Worm (Caenorhabditis elegans): ENCODE data around the gene T28A11.2.

DNA sequence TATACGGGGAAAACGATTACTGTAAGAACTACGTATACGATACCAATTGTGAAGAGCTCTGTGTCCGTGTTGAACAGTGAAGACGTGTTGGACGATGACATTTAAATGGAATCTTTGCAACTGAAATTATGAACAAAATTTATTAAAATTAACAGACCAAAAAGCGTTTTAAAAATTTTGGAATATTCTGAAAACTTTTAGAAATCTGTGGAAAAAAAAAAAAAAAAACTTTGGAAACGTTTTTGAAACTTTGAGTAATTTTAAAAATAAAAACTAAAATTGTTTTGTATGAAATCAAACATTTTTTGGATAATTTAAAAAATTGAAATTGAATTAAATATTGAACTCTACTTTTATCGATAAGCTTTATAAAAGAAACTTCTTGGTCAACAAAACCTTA is 24.1 kb upstream of the T28A11.2 start, which contains the start of gene srt-63:
- TF ChIP-seq madf-2 (tag; optimal IDR thresholded peaks at IDR 0.05) (no peak), ceh-22 (tag; optimal IDR thresholded peaks at IDR 0.05) (no peak), ama-1 (optimal IDR thresholded peaks at IDR 0.05) (no peak), lin-11 (tag; optimal IDR thresholded peaks at IDR 0.05) (no peak), pha-4 (tag; optimal IDR thresholded peaks at IDR 0.05) (no peak), elt-4 (tag; optimal IDR thresholded peaks at IDR 0.05) (no peak), sox-2 (GFP tag; IDR thresholded peaks at IDR 0.05) (no peak), lim-6 (tag; optimal IDR thresholded peaks at IDR 0.05) (no peak), ceh-19 (GFP tag; optimal IDR thresholded peaks at IDR 0.05) (no peak), fkh-10 (GFP tag; optimal IDR thresholded peaks at IDR 0.05) (no peak), fkh-6 (tag; optimal IDR thresholded peaks at IDR 0.05) (no peak), hlh-8 (tag; optimal IDR thresholded peaks at IDR 0.05) (no peak), ets-4 (tag; optimal IDR thresholded peaks at IDR 0.05) (no peak), sox-4 (tag; optimal IDR thresholded peaks at IDR 0.05) (no peak)
